Fruit fly (Drosophila melanogaster): ENCODE measurements around the gene CG2162.

CG2162 gene

dm6 chr3L:3052110-3052871, 17.3 kb downstream of the CG2162 start, which contains the start of gene CG1271 (continued):
- TF ChIP-seq CG30431 (GFP tag; optimal IDR thresholded peaks at IDR 0.05) (no peak), CG10147 (GFP tag; optimal IDR thresholded peaks at IDR 0.05) (peak; percentile 72), CG7839 (tag; optimal IDR thresholded peaks at IDR 0.05) (peak; percentile 73), abd-A (tag; optimal IDR thresholded peaks at IDR 0.05) (no peak), NfI (GFP tag; optimal IDR thresholded peaks at IDR 0.05) (peak; percentile 66), CoRest (tag; optimal IDR thresholded peaks at IDR 0.05) (peak; percentile 74), pzg (GFP tag; optimal IDR thresholded peaks at IDR 0.05) (peak; percentile 88), CG15696 (tag; optimal IDR thresholded peaks at IDR 0.05) (peak; percentile 40), Aef1 (GFP tag; IDR thresholded peaks at IDR 0.05) (peak; percentile 78), CG34224 (GFP tag; IDR thresholded peaks at IDR 0.05; ENCODE audit: partially characterized antibody) (no peak), CG4424 (GFP tag; optimal IDR thresholded peaks at IDR 0.05) (peak; percentile 56), Ada2b (GFP tag; IDR thresholded peaks at IDR 0.05) (0 out of 2 replicates have a peak, but pooled peaks have one; percentile 25), ara (GFP tag; IDR thresholded peaks at IDR 0.05) (no peak), CG10431 (GFP tag; optimal IDR thresholded peaks at IDR 0.05) (no peak), tap (tag; optimal IDR thresholded peaks at IDR 0.05) (peak; percentile 60), CG18619 (GFP tag; optimal IDR thresholded peaks at IDR 0.05) (peak; percentile 62), YL-1 (GFP tag; optimal IDR thresholded peaks at IDR 0.05) (no peak), pum (GFP tag; optimal IDR thresholded peaks at IDR 0.05) (peak; percentile 49), jing (GFP tag; optimal IDR thresholded peaks at IDR 0.05) (no peak), ems (GFP tag; optimal IDR thresholded peaks at IDR 0.05) (peak; percentile 77), CG31388 (GFP tag; optimal IDR thresholded peaks at IDR 0.05) (peak; percentile 33), CG1024 (GFP tag; IDR thresholded peaks at IDR 0.05) (no peak), Bgb (GFP tag; IDR thresholded peaks at IDR 0.05; ENCODE audit: partially characterized antibody) (no peak), CG10959 (GFP tag; IDR thresholded peaks at IDR 0.05) (no peak), CG6791 (GFP tag; IDR thresholded peaks at IDR 0.05; ENCODE audit: partially characterized antibody) (no peak), tup (GFP tag; optimal IDR thresholded peaks at IDR 0.05) (no peak), Side (GFP tag; optimal IDR thresholded peaks at IDR 0.05) (peak; percentile 82), Sry-β (GFP tag; optimal IDR thresholded peaks at IDR 0.05) (peak; percentile 99), CG16813 (GFP tag; IDR thresholded peaks at IDR 0.05; ENCODE audit: partially characterized antibody) (peak; percentile 44; the same call in 2 of the 3 replicates), CG13894 (tag; optimal IDR thresholded peaks at IDR 0.05) (peak; percentile 70), tgo (GFP tag; IDR thresholded peaks at IDR 0.05) (peak; percentile 59; the same call in 2 of the 3 replicates), onecut (GFP tag; IDR thresholded peaks at IDR 0.05) (0 out of 2 replicates have a peak, but pooled peaks have one; percentile 21), NC2α (GFP tag; optimal IDR thresholded peaks at IDR 0.05) (no peak), Adf1 (GFP tag; IDR thresholded peaks at IDR 0.05) (peak; percentile 27), nau (GFP tag; optimal IDR thresholded peaks at IDR 0.05) (peak; percentile 71), CG32772 (GFP tag; IDR thresholded peaks at IDR 0.05) (no peak), CG17385 (GFP tag; optimal IDR thresholded peaks at IDR 0.05) (peak; percentile 36), CG17612 (GFP tag; IDR thresholded peaks at IDR 0.05) (no peak), CG12104 (GFP tag; optimal IDR thresholded peaks at IDR 0.05) (peak; percentile 54), CG6813 (GFP tag; optimal IDR thresholded peaks at IDR 0.05) (no peak), jumu (GFP tag; optimal IDR thresholded peaks at IDR 0.05) (peak; percentile 74), Hsf (GFP tag; optimal IDR thresholded peaks at IDR 0.05) (peak; percentile 55), Meics (GFP tag; optimal IDR thresholded peaks at IDR 0.05) (peak; percentile 75), dmrt99B (tag; optimal IDR thresholded peaks at IDR 0.05) (peak; percentile 58), gsb-n (tag; optimal IDR thresholded peaks at IDR 0.05) (no peak), otp (GFP tag; IDR thresholded peaks at IDR 0.05) (no peak), CG17361 (GFP tag; IDR thresholded peaks at IDR 0.05) (peak; percentile 74), Eip74EF (GFP tag; optimal IDR thresholded peaks at IDR 0.05) (peak in 1 of 2 experiments; percentile 23)
